Worm (Caenorhabditis elegans) whole organism, L3 larva: ENCODE measurements around the gene nhr-154.

ENCODE experiments used
- aly-2 ChIP-seq: fragments of 150-350 bp; optimal IDR thresholded peaks from 2 replicates; lab custom pipeline; 2014; ENCODE audit warnings: missing biosample characterization, missing genetic modification characterization
- ceh-82 ChIP-seq: fragments of 150-350 bp; optimal IDR thresholded peaks from 2 replicates; lab custom pipeline; 2014; ENCODE audit warnings: missing biosample characterization, missing genetic modification characterization
- daf-12 ChIP-seq: fragments of 150-350 bp; optimal IDR thresholded peaks from 2 replicates; lab custom pipeline; 2014; ENCODE audit warnings: missing biosample characterization, missing genetic modification reagents, missing genetic modification characterization
- egl-27 ChIP-seq: sonication (generic microtip); optimal IDR thresholded peaks from 4 replicates; lab custom pipeline; 2017; ENCODE audit warnings: missing biosample characterization, missing genetic modification reagents, missing genetic modification characterization
- egl-5 ChIP-seq: fragments of 150-350 bp; optimal IDR thresholded peaks from 2 replicates; lab custom pipeline; 2017; ENCODE audit warnings: missing biosample characterization, missing genetic modification reagents, missing genetic modification characterization, inconsistent platforms
- elt-1 ChIP-seq: fragments of 150-350 bp; optimal IDR thresholded peaks from 2 replicates; lab custom pipeline; 2014; ENCODE audit warnings: missing biosample characterization, missing genetic modification characterization
- elt-2 ChIP-seq: sonication (generic microtip); optimal IDR thresholded peaks from 2 replicates; lab custom pipeline; 2016; ENCODE audit warnings: missing genetic modification reagents, mild to moderate bottlenecking, missing genetic modification characterization, missing compliant biosample characterization
- elt-3 ChIP-seq, 3 experiments: fragments of 150-350 bp in 1 of 3; sonication (generic microtip) in 2 of 3; optimal IDR thresholded peaks; 2 replicates in 2 of 3; 4 replicates in 1 of 3; lab custom pipeline; 2014 to 2017; ENCODE audit warnings: missing biosample characterization in 3 of 3, missing genetic modification characterization in 3 of 3
- eor-1 ChIP-seq, 2 experiments: fragments of 150-350 bp; optimal IDR thresholded peaks; 2 replicates each; lab custom pipeline; 2014 to 2018; ENCODE audit warnings: missing biosample characterization in 2 of 2, missing genetic modification characterization in 2 of 2
- fkh-10 ChIP-seq: sonication (generic microtip); optimal IDR thresholded peaks from 2 replicates; lab custom pipeline; 2017; ENCODE audit warnings: missing biosample characterization, missing genetic modification reagents, missing genetic modification characterization
- fos-1 ChIP-seq: fragments of 150-350 bp; optimal IDR thresholded peaks from 2 replicates; lab custom pipeline; 2014; ENCODE audit warnings: missing biosample characterization, missing genetic modification characterization
- hmg-11 ChIP-seq: sonication (generic microtip); optimal IDR thresholded peaks from 2 replicates; lab custom pipeline; 2016; ENCODE audit warnings: missing genetic modification characterization, missing compliant biosample characterization
- jun-1 ChIP-seq: fragments of 150-350 bp; optimal IDR thresholded peaks from 2 replicates; lab custom pipeline; 2014; ENCODE audit warnings: missing biosample characterization, missing genetic modification reagents, missing genetic modification characterization
- lin-15B ChIP-seq: fragments of 150-350 bp; optimal IDR thresholded peaks from 2 replicates; lab custom pipeline; 2014; ENCODE audit warnings: missing biosample characterization, missing genetic modification characterization
- mdl-1 ChIP-seq: fragments of 150-350 bp; optimal IDR thresholded peaks from 2 replicates; lab custom pipeline; 2014; ENCODE audit warnings: missing biosample characterization, missing genetic modification characterization
- mml-1 ChIP-seq: fragments of 150-350 bp; sonication (generic microtip); optimal IDR thresholded peaks from 3 replicates; lab custom pipeline; 2014; ENCODE audit warnings: missing biosample characterization, missing genetic modification characterization
- nfya-1 ChIP-seq: sonication (generic microtip); optimal IDR thresholded peaks from 2 replicates; lab custom pipeline; 2017; ENCODE audit warnings: missing genetic modification characterization, mild to moderate bottlenecking, missing compliant biosample characterization, antibody characterized with exemption, moderate library complexity; ENCODE audit not compliant: insufficient read depth
- nhr-11 ChIP-seq: fragments of 150-350 bp; optimal IDR thresholded peaks from 2 replicates; lab custom pipeline; 2014; ENCODE audit warnings: missing biosample characterization, missing genetic modification characterization
- nhr-12 ChIP-seq: fragments of 150-350 bp; optimal IDR thresholded peaks from 2 replicates; lab custom pipeline; 2014; ENCODE audit warnings: missing biosample characterization, missing genetic modification characterization
- nhr-23 ChIP-seq: fragments of 150-350 bp; optimal IDR thresholded peaks from 2 replicates; lab custom pipeline; 2014; ENCODE audit warnings: missing biosample characterization, missing genetic modification reagents, missing genetic modification characterization
- nhr-237 ChIP-seq: fragments of 150-350 bp; optimal IDR thresholded peaks from 2 replicates; lab custom pipeline; 2014; ENCODE audit warnings: missing biosample characterization, missing genetic modification characterization
- nhr-25 ChIP-seq: sonication (generic microtip); optimal IDR thresholded peaks from 2 replicates; lab custom pipeline; 2017; ENCODE audit warnings: missing biosample characterization, missing genetic modification characterization
- nhr-28 ChIP-seq: fragments of 150-350 bp; optimal IDR thresholded peaks from 2 replicates; lab custom pipeline; 2014; ENCODE audit warnings: missing biosample characterization, missing genetic modification characterization
- nhr-43 ChIP-seq: sonication (generic microtip); optimal IDR thresholded peaks from 2 replicates; lab custom pipeline; 2016; ENCODE audit warnings: mild to moderate bottlenecking, missing genetic modification characterization, missing compliant biosample characterization; ENCODE audit not compliant: poor library complexity, severe bottlenecking
- nhr-67 ChIP-seq: fragments of 150-350 bp; optimal IDR thresholded peaks from 2 replicates; lab custom pipeline; 2014; ENCODE audit warnings: missing biosample characterization, missing genetic modification characterization
- nhr-76 ChIP-seq: fragments of 150-350 bp; sonication (generic microtip); optimal IDR thresholded peaks from 5 replicates; lab custom pipeline; 2014; ENCODE audit warnings: missing biosample characterization, missing genetic modification characterization
- nhr-77 ChIP-seq: fragments of 150-350 bp; optimal IDR thresholded peaks from 2 replicates; lab custom pipeline; 2014; ENCODE audit warnings: missing biosample characterization, missing genetic modification characterization
- pha-4 ChIP-seq: fragments of 150-350 bp; optimal IDR thresholded peaks from 2 replicates; lab custom pipeline; 2014; ENCODE audit warnings: missing biosample characterization, missing genetic modification reagents, missing genetic modification characterization
- pqm-1 ChIP-seq: fragments of 150-350 bp; optimal IDR thresholded peaks from 2 replicates; lab custom pipeline; 2017; ENCODE audit warnings: missing biosample characterization, missing genetic modification characterization, inconsistent platforms
- skn-1 ChIP-seq: fragments of 150-350 bp; optimal IDR thresholded peaks from 2 replicates; lab custom pipeline; 2014; ENCODE audit warnings: missing biosample characterization, missing genetic modification characterization
- unc-39 ChIP-seq: sonication (generic microtip); optimal IDR thresholded peaks from 4 replicates; lab custom pipeline; 2017; ENCODE audit warnings: missing biosample characterization, missing genetic modification characterization
- unc-62 ChIP-seq: fragments of 150-350 bp; sonication (generic microtip); optimal IDR thresholded peaks from 4 replicates; lab custom pipeline; 2014; ENCODE audit warnings: missing biosample characterization, missing genetic modification reagents, missing genetic modification characterization
- zag-1 ChIP-seq: fragments of 150-350 bp; optimal IDR thresholded peaks from 2 replicates; lab custom pipeline; 2014; ENCODE audit warnings: missing biosample characterization, missing genetic modification characterization
- ztf-11 ChIP-seq: fragments of 150-350 bp; optimal IDR thresholded peaks from 2 replicates; lab custom pipeline; 2014; ENCODE audit warnings: missing biosample characterization, missing genetic modification characterization
- ztf-4 ChIP-seq: fragments of 150-350 bp; optimal IDR thresholded peaks from 2 replicates; lab custom pipeline; 2014; ENCODE audit warnings: missing biosample characterization, missing genetic modification characterization

The nhr-154 gene

DNA sequence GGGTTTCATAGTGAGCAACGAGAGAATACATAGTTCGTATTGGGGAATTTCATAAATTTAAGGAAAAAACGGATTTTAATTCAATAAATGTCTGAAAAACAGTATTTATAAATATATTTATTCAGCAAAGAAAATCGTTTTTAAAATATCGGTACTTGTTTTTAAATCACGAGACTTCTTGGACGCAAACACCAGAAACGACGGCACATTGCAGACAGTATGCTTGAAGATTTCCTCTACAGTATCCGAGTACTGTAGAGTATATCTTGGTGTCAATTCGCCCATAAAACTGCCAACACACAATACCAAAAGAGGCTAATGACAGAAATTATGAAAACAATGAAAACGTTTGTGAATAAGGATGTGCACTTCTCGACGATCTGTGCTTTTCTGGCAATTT is 35.2 kb upstream of the nhr-154 start:
- TF ChIP-seq ztf-11 (no peak), lin-15B (peak; percentile 5), egl-27 (tag; lab: Kevin White, UChicago) (no peak), nfya-1 (peak; percentile 5), mml-1 (tag; lab: Kevin White, UChicago) (no peak), zag-1 (no peak)

- no peak for TF ChIP-seq eor-1 (tag; optimal IDR thresholded peaks at IDR 0.05; lab: Kevin White, UChicago)
- TF ChIP-seq nfya-1 = no peak
Observed at ce11 chrV:12068437-12068836, 32.7 kb upstream of the nhr-154 start, which contains the start of gene kmo-2. TSS of gene kmo-2 (minus strand) at chrV:12068537.

- no peak for TF ChIP-seq egl-5 (tag; lab: Kevin White, UChicago)
- TF ChIP-seq ztf-4 = no peak
- TF ChIP-seq ceh-82 (tag; lab: Kevin White, UChicago) = no peak
- TF ChIP-seq hmg-11 = no peak
- TF ChIP-seq nhr-237 (tag; lab: Kevin White, UChicago) = no peak
- TF ChIP-seq pha-4 (tag; lab: Kevin White, UChicago) = no peak
Observed at ce11 chrV:12070419-12070818, 30.7 kb upstream of the nhr-154 start, which contains the start of gene kmo-1. TSS of gene kmo-1 (minus strand) at chrV:12070519.

ce11 chrV:12071483-12071882 is 29.6 kb upstream of the nhr-154 start:
- TF ChIP-seq daf-12 (tag; lab: Kevin White, UChicago) (no peak), jun-1 (tag; lab: Kevin White, UChicago) (no peak), nhr-12 (tag; lab: Kevin White, UChicago) (no peak), nhr-25 (tag; lab: Kevin White, UChicago) (peak; percentile 85), nhr-77 (tag; lab: Kevin White, UChicago) (no peak), nhr-28 (tag; lab: Kevin White, UChicago) (no peak), mdl-1 (tag; lab: Kevin White, UChicago) (peak; percentile 1), fos-1 (tag; lab: Kevin White, UChicago) (no peak), nhr-11 (tag; lab: Kevin White, UChicago) (no peak), nhr-23 (tag; lab: Kevin White, UChicago) (peak; percentile 22), elt-1 (tag; lab: Kevin White, UChicago) (peak; percentile 55), aly-2 (tag; lab: Kevin White, UChicago) (no peak), nhr-67 (tag; lab: Kevin White, UChicago) (no peak), fkh-10 (GFP tag; lab: Kevin White, UChicago) (no peak), nhr-43 (peak; percentile 58), elt-2 (tag; lab: Kevin White, UChicago) (no peak), elt-3 (tag; optimal IDR thresholded peaks at IDR 0.05; lab: Kevin White, UChicago) (peak in 2 of 3 experiments; percentile 12 to 27), pha-4 (tag; lab: Kevin White, UChicago) (no peak)

ce11 chrV:12074886-12075285 is 26.2 kb upstream of the nhr-154 start, which contains the start of gene R07B7.6:
TSS of gene R07B7.6 (minus strand) at chrV:12074986.
- no peak for TF ChIP-seq nhr-11 (tag; lab: Kevin White, UChicago)

ce11 chrV:12075983-12076382 is 25.1 kb upstream of the nhr-154 start:
- TF ChIP-seq ztf-4 (no peak), pha-4 (tag; lab: Kevin White, UChicago) (peak; percentile 57), pqm-1 (tag; lab: Kevin White, UChicago) (peak; percentile 75), elt-2 (tag; lab: Kevin White, UChicago) (peak; percentile 68), nhr-28 (tag; lab: Kevin White, UChicago) (no peak), fos-1 (tag; lab: Kevin White, UChicago) (no peak)

- TF ChIP-seq unc-62 (GFP tag; lab: Kevin White, UChicago) (no peak), nhr-77 (tag; lab: Kevin White, UChicago) (no peak), ztf-4 (no peak), elt-1 (tag; lab: Kevin White, UChicago) (no peak), lin-15B (no peak), egl-5 (tag; lab: Kevin White, UChicago) (no peak), egl-27 (tag; lab: Kevin White, UChicago) (no peak), hmg-11 (no peak), pha-4 (tag; lab: Kevin White, UChicago) (no peak), mdl-1 (tag; lab: Kevin White, UChicago) (no peak), nhr-43 (no peak), skn-1 (tag; lab: Kevin White, UChicago) (no peak), ztf-11 (no peak), jun-1 (tag; lab: Kevin White, UChicago) (no peak), nhr-76 (tag; lab: Kevin White, UChicago) (no peak), ceh-82 (tag; lab: Kevin White, UChicago) (no peak), unc-39 (tag; lab: Kevin White, UChicago) (no peak), nhr-237 (tag; lab: Kevin White, UChicago) (no peak), fkh-10 (GFP tag; lab: Kevin White, UChicago) (no peak)
Observed at ce11 chrV:12080274-12080673, 20.8 kb upstream of the nhr-154 start, which contains the start of gene R07B7.9. TSS of gene R07B7.9 (minus strand) at chrV:12080374.
